Worm (Caenorhabditis elegans): ENCODE results near the gene T01G1.2.
"Not testable (repeated sequence)": the region's sequence is repeated elsewhere in the genome, so short reads cannot be mapped to it uniquely, and the experiment has no call there.

The T01G1.2 gene

DNA sequence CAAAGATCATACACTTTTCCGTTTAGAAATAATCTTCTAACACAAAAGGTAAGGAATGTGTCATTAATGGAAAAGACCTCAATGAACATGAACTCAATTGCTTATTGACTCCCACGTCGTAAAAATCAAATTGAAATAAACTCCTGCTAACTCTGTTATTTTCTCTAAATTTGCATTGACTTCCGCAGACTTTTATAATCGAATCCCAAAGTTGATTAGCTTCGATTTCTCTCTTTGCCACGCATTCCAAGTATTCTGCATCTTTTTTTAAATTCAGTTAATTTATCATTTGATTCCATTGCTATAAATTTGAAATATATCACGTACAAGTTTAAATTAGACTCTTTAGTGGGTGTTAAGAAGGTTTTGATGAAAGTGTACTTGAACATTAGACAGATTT is 34.5 kb downstream of the T01G1.2 start:
- TF ChIP-seq nhr-11 (tag; optimal IDR thresholded peaks at IDR 0.05) (peak; percentile 9), pqm-1 (tag; optimal IDR thresholded peaks at IDR 0.05) (no peak), sea-2 (GFP tag; optimal IDR thresholded peaks at IDR 0.05) (no peak), elt-3 (tag; optimal IDR thresholded peaks at IDR 0.05) (no peak), lin-15B (tag; optimal IDR thresholded peaks at IDR 0.05) (no peak)

DNA sequence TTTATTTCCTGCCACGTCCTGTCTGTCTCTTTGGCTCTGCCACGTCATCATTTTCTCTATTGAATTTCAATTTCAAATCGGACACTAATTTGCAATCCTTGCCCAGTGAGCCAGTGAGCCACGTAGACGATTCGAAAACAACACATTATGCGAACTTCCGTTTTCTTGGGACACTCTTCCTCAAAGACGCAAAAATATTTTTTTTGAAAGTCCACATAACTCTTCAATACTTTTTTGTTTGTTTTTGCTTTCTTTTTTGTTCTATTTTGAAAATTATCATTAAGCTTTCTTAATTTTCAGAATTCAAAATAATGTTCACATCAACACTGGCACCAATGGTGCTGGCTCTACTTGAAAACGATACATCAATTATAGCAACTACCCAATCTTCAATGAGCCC is 40.0 kb downstream of the T01G1.2 start, which contains the start of gene tag-89:
Gene tag-89 (plus strand): TSS at position 301 of the 400 bp plus-strand sequence.
- TF ChIP-seq lin-15B (tag; optimal IDR thresholded peaks at IDR 0.05) (no peak), elt-2 (tag; optimal IDR thresholded peaks at IDR 0.05) (no peak), sea-2 (GFP tag; optimal IDR thresholded peaks at IDR 0.05) (no peak), nhr-11 (tag; optimal IDR thresholded peaks at IDR 0.05) (no peak), fkh-2 (tag; optimal IDR thresholded peaks at IDR 0.05) (no peak), jun-1 (tag; optimal IDR thresholded peaks at IDR 0.05) (no peak), ceh-16 (tag; optimal IDR thresholded peaks at IDR 0.05) (no peak), nhr-76 (tag; optimal IDR thresholded peaks at IDR 0.05) (no peak), elt-3 (tag; optimal IDR thresholded peaks at IDR 0.05) (no peak)

DNA sequence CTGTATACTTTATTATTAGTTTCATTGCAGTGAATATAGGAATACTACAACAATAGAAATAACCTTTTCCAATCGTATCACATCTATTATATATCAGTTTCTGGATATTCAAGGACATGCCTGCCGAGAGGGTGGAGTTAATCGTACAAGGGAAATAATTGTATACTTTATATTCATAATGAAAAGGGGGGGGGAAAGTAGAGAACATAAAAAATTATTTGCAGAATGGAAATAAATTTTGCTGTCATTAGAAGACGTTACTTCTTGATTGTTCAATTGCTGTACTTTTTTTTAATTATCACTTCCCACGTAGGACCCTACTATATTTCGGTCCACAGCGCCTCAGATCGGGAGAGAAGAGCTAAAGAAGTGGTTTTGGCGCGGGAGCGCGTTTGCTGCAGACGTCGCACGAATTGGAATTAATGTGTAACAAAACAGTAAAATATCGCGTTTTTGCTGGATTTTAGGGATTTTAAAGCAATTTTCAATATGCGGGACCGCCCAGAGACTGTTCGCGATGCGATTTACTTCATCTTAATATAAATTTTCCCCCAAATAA is 44.1 kb downstream of the T01G1.2 start, which contains the start of gene dsl-6:
Gene dsl-6 (minus strand): TSS at position 51 of the 559 bp plus-strand sequence.
- TF ChIP-seq unc-62 (GFP tag; optimal IDR thresholded peaks at IDR 0.05); sea-2 (GFP tag; optimal IDR thresholded peaks at IDR 0.05); ama-1 (optimal IDR thresholded peaks at IDR 0.05): not testable (repeated sequence)

DNA sequence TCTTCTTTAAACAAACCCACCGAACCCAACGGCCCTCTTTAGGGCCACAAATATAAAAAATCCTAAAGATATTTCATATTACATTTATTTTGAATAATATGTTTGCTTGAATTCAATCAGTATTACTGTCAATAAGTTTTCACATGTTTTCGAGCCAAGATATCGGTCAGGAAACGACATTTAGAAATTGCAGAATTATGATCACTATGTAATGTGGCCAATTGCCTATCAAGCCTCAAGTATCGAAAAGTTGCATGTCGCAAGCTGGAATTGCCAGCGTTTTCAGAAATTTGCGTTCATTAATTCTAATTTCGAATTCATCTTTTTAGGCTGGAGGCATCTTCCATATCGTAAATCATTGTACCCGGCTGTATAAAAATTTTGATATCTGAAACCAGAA is 47.3 kb downstream of the T01G1.2 start:
- TF ChIP-seq fkh-10 (GFP tag; optimal IDR thresholded peaks at IDR 0.05) (no peak), ceh-9 (tag; optimal IDR thresholded peaks at IDR 0.05) (no peak), ceh-28 (tag; optimal IDR thresholded peaks at IDR 0.05) (no peak)

DNA sequence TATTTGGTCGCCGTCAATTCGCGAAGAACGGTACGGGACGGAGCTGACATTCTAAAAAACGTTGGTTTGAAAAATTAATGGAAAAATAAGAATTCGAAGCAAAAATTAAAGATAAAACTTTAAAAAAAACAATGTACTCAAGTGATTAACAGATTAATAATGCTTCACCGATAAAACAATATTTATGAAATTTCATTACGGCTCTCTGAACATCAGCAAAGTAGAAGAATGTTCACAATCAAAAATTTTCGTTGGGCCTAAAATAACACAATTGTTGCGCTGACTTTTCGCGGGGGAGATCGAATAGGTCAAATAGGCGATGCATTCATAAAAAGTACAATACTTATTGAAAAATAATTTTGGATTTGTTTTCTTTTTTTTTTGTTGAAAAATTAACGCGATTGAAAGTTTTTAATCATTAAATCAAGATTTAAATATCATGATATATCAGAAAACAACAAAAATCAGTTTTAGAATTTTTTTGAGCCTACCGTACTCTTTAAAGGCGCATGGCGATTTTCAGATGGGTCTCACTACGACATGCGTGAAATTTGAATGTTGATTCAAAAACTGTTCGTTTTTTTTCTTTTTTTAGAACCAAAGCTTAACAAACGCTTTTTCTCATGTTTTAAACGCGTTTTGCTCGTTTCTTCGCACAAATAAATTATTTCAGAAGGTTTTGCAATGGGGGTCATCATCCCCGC is 49.2 kb downstream of the T01G1.2 start, which contains the start of the genes memi-3 and cyp-31A2:
Gene memi-3 (minus strand): TSS at position 51 of the 704 bp plus-strand sequence.
Gene cyp-31A2 (plus strand): TSS at position 674 of the 704 bp plus-strand sequence.
- TF ChIP-seq ceh-16 (tag; optimal IDR thresholded peaks at IDR 0.05) (no peak), nhr-28 (tag; optimal IDR thresholded peaks at IDR 0.05) (no peak), unc-62 (GFP tag; optimal IDR thresholded peaks at IDR 0.05) (no peak), sea-2 (GFP tag; optimal IDR thresholded peaks at IDR 0.05) (no peak), fkh-10 (GFP tag; optimal IDR thresholded peaks at IDR 0.05) (no peak), skn-1 (tag; optimal IDR thresholded peaks at IDR 0.05) (no peak), R02D3.7 (tag; optimal IDR thresholded peaks at IDR 0.05) (no peak), nhr-11 (tag; optimal IDR thresholded peaks at IDR 0.05) (no peak), nfya-1 (tag; optimal IDR thresholded peaks at IDR 0.05; ENCODE audit: insufficient read depth) (no peak), eor-1 (tag; optimal IDR thresholded peaks at IDR 0.05) (no peak), hmg-11 (tag; optimal IDR thresholded peaks at IDR 0.05) (no peak), ZK546.5 (tag; optimal IDR thresholded peaks at IDR 0.05) (no peak), unc-39 (tag; optimal IDR thresholded peaks at IDR 0.05) (no peak), nhr-23 (tag; optimal IDR thresholded peaks at IDR 0.05) (no peak), lsy-12 (tag; optimal IDR thresholded peaks at IDR 0.05) (no peak), zag-1 (tag; optimal IDR thresholded peaks at IDR 0.05) (no peak), lin-39 (tag; optimal IDR thresholded peaks at IDR 0.05) (no peak), mdl-1 (tag; optimal IDR thresholded peaks at IDR 0.05) (no peak), elt-1 (tag; optimal IDR thresholded peaks at IDR 0.05) (no peak)
